Fruit fly (Drosophila melanogaster) whole organism, embryonic: ENCODE data around the gene CG33986.
A peak's percentile ranks its signal among the peaks of the same experiment; 100 is the strongest.

Experiments
- Adf1 ChIP-seq: fragments of 200-800 bp; sonication (Bioruptor generic); IDR thresholded peaks from 2 replicates; pipeline ENCODE4 v1.3.6; 2022; ENCODE audit warnings: missing biosample characterization, missing genetic modification characterization
- CG10321 ChIP-seq: fragments of 200-800 bp; sonication (Bioruptor generic); IDR thresholded peaks from 2 replicates; pipeline ENCODE4 v1.3.6; 2022; ENCODE audit warnings: missing biosample characterization, missing genetic modification characterization
- CG12155 ChIP-seq: fragments of 200-800 bp; sonication (Bioruptor generic); optimal IDR thresholded peaks from 3 replicates; lab custom pipeline; 2016; ENCODE audit warnings: missing biosample characterization, missing genetic modification characterization
- CG12299 ChIP-seq: fragments of 200-800 bp; sonication (Bioruptor generic); optimal IDR thresholded peaks from 2 replicates; lab custom pipeline; 2018; ENCODE audit warnings: missing biosample characterization, mild to moderate bottlenecking, missing genetic modification characterization
- CG12659 ChIP-seq: fragments of 200-800 bp; sonication (Bioruptor generic); optimal IDR thresholded peaks from 3 replicates; lab custom pipeline; 2017; ENCODE audit warnings: mild to moderate bottlenecking, missing biosample characterization, missing genetic modification reagents, missing genetic modification characterization
- CG12769 ChIP-seq: fragments of 200-800 bp; sonication (Bioruptor generic); optimal IDR thresholded peaks from 2 replicates; lab custom pipeline; 2019; ENCODE audit warnings: missing biosample characterization, mild to moderate bottlenecking, missing genetic modification characterization, moderate library complexity
- CG12942 ChIP-seq: fragments of 200-800 bp; sonication (Bioruptor generic); optimal IDR thresholded peaks from 3 replicates; lab custom pipeline; 2016; ENCODE audit warnings: missing biosample characterization, missing genetic modification characterization
- CG14710 ChIP-seq: fragments of 200-800 bp; sonication (Bioruptor generic); optimal IDR thresholded peaks from 3 replicates; lab custom pipeline; 2019; ENCODE audit warnings: missing biosample characterization, mild to moderate bottlenecking, missing genetic modification characterization, moderate library complexity
- CG17359 ChIP-seq: fragments of 200-800 bp; sonication (Bioruptor generic); optimal IDR thresholded peaks from 3 replicates; lab custom pipeline; 2018; ENCODE audit warnings: missing biosample characterization, mild to moderate bottlenecking, missing genetic modification characterization, moderate library complexity
- CG17361 ChIP-seq: fragments of 200-800 bp; sonication (Bioruptor generic); IDR thresholded peaks from 3 replicates; pipeline ENCODE4 v1.3.6; 2022; ENCODE audit warnings: missing biosample characterization, missing genetic modification characterization
- CG1792 ChIP-seq: fragments of 200-800 bp; sonication (Bioruptor generic); optimal IDR thresholded peaks from 2 replicates; lab custom pipeline; 2016; ENCODE audit warnings: missing biosample characterization, missing genetic modification characterization
- CG33213 ChIP-seq: fragments of 200-800 bp; sonication (Bioruptor generic); optimal IDR thresholded peaks from 3 replicates; lab custom pipeline; 2016; ENCODE audit warnings: missing biosample characterization, missing genetic modification characterization
- CG34224 ChIP-seq: fragments of 200-800 bp; sonication (Bioruptor generic); IDR thresholded peaks from 3 replicates; pipeline ENCODE4 v1.3.6; 2022; ENCODE audit warnings: missing biosample characterization, missing genetic modification characterization; ENCODE audit not compliant: partially characterized antibody
- CG4360 ChIP-seq: fragments of 200-800 bp; sonication (Bioruptor generic); IDR thresholded peaks from 2 replicates; pipeline ENCODE4 v1.3.6; 2022; ENCODE audit warnings: missing biosample characterization, missing genetic modification characterization
- CG4820 ChIP-seq: fragments of 200-800 bp; sonication (Bioruptor generic); optimal IDR thresholded peaks from 3 replicates; lab custom pipeline; 2016; ENCODE audit warnings: missing biosample characterization, missing genetic modification characterization
- CG5180 ChIP-seq: fragments of 200-800 bp; sonication (Bioruptor generic); optimal IDR thresholded peaks from 3 replicates; lab custom pipeline; 2017; ENCODE audit warnings: missing biosample characterization, missing genetic modification characterization, mild to moderate bottlenecking, moderate library complexity, missing genetic modification reagents
- CG8089 ChIP-seq: fragments of 200-800 bp; sonication (Bioruptor generic); optimal IDR thresholded peaks from 3 replicates; lab custom pipeline; 2016; ENCODE audit warnings: missing biosample characterization, missing genetic modification characterization
- CG8924 ChIP-seq: fragments of 200-800 bp; optimal IDR thresholded peaks from 3 replicates; lab custom pipeline; 2019; ENCODE audit warnings: missing biosample characterization, mild to moderate bottlenecking, missing genetic modification characterization, moderate library complexity
- Chrac-16 ChIP-seq: fragments of 200-800 bp; sonication (Bioruptor generic); optimal IDR thresholded peaks from 3 replicates; lab custom pipeline; 2016; ENCODE audit warnings: missing biosample characterization, missing genetic modification characterization
- D19B ChIP-seq: fragments of 200-800 bp; sonication (Bioruptor generic); optimal IDR thresholded peaks from 2 replicates; lab custom pipeline; 2017; ENCODE audit warnings: missing biosample characterization, mild to moderate bottlenecking, missing genetic modification characterization
- Fer2 ChIP-seq: fragments of 200-800 bp; sonication (Bioruptor generic); optimal IDR thresholded peaks from 2 replicates; lab custom pipeline; 2018; ENCODE audit warnings: missing biosample characterization, mild to moderate bottlenecking, missing genetic modification characterization, moderate library complexity
- HLH3B ChIP-seq: fragments of 200-800 bp; sonication (Bioruptor generic); IDR thresholded peaks from 2 replicates; pipeline ENCODE4 v1.3.6; 2022; ENCODE audit warnings: missing biosample characterization, missing genetic modification characterization
- Hr39 ChIP-seq: fragments of >200 bp; optimal IDR thresholded peaks from 2 replicates; lab custom pipeline; 2017
- MESR4 ChIP-seq: fragments of 200-800 bp; sonication (Bioruptor generic); optimal IDR thresholded peaks from 2 replicates; lab custom pipeline; 2018; ENCODE audit warnings: missing biosample characterization, mild to moderate bottlenecking, missing genetic modification characterization, moderate library complexity
- NC2β ChIP-seq: fragments of 200-800 bp; sonication (Bioruptor generic); optimal IDR thresholded peaks from 2 replicates; lab custom pipeline; 2016; ENCODE audit warnings: missing biosample characterization, missing genetic modification characterization
- Optix ChIP-seq: fragments of 200-800 bp; sonication (Bioruptor generic); IDR thresholded peaks from 3 replicates; pipeline ENCODE4 v1.3.6; 2022; ENCODE audit warnings: missing biosample characterization, missing genetic modification characterization
- Pdp1 ChIP-seq, 2 experiments: fragments of 200-800 bp; sonication (Bioruptor generic); optimal IDR thresholded peaks; 3 replicates each; lab custom pipeline; 2016; ENCODE audit warnings: missing biosample characterization in 2 of 2, missing genetic modification characterization in 2 of 2, mild to moderate bottlenecking in 1 of 2, moderate library complexity in 1 of 2
- Sox102F ChIP-seq: fragments of 200-800 bp; sonication (Bioruptor generic); optimal IDR thresholded peaks from 2 replicates; lab custom pipeline; 2018; ENCODE audit warnings: missing biosample characterization, mild to moderate bottlenecking, missing genetic modification characterization, moderate library complexity
- ash1 ChIP-seq: fragments of 200-800 bp; sonication (Bioruptor generic); optimal IDR thresholded peaks from 2 replicates; lab custom pipeline; 2018; ENCODE audit warnings: missing biosample characterization, mild to moderate bottlenecking, missing genetic modification characterization
- bsh ChIP-seq, 2 experiments: fragments of 200-800 bp; sonication (Bioruptor generic); optimal IDR thresholded peaks; 2 replicates each; lab custom pipeline; 2017 to 2018; ENCODE audit warnings: mild to moderate bottlenecking in 2 of 2, missing biosample characterization in 2 of 2, missing genetic modification characterization in 2 of 2, moderate library complexity in 1 of 2
- cg ChIP-seq: fragments of 200-800 bp; sonication (Bioruptor generic); optimal IDR thresholded peaks from 3 replicates; lab custom pipeline; 2019; ENCODE audit warnings: missing biosample characterization, mild to moderate bottlenecking, missing genetic modification characterization, moderate library complexity
- da ChIP-seq: fragments of 200-800 bp; sonication (Bioruptor generic); optimal IDR thresholded peaks from 2 replicates; lab custom pipeline; 2016; ENCODE audit warnings: missing biosample characterization, missing genetic modification characterization
- exex ChIP-seq: fragments of 200-800 bp; sonication (Bioruptor generic); optimal IDR thresholded peaks from 4 replicates; lab custom pipeline; 2018; ENCODE audit warnings: missing biosample characterization, mild to moderate bottlenecking, missing genetic modification characterization, moderate library complexity
- fd64A ChIP-seq: fragments of 200-800 bp; sonication (Bioruptor generic); optimal IDR thresholded peaks from 3 replicates; lab custom pipeline; 2018; ENCODE audit warnings: missing biosample characterization, mild to moderate bottlenecking, missing genetic modification characterization
- fu2 ChIP-seq: fragments of 200-800 bp; sonication (Bioruptor generic); optimal IDR thresholded peaks from 2 replicates; lab custom pipeline; 2016; ENCODE audit warnings: missing biosample characterization, missing genetic modification characterization
- grau ChIP-seq: fragments of 200-800 bp; optimal IDR thresholded peaks from 3 replicates; lab custom pipeline; 2019; ENCODE audit warnings: missing biosample characterization, mild to moderate bottlenecking, missing genetic modification characterization, moderate library complexity
- knrl ChIP-seq: fragments of 200-800 bp; sonication (Bioruptor generic); IDR thresholded peaks from 3 replicates; pipeline ENCODE4 v1.3.6; 2022; ENCODE audit warnings: missing biosample characterization, missing genetic modification characterization; ENCODE audit not compliant: partially characterized antibody
- lmd ChIP-seq: fragments of 200-800 bp; sonication (Bioruptor generic); IDR thresholded peaks from 2 replicates; pipeline ENCODE4 v1.3.6; 2022; ENCODE audit warnings: missing biosample characterization, missing genetic modification characterization
- otp ChIP-seq: fragments of 200-800 bp; sonication (Bioruptor generic); IDR thresholded peaks from 3 replicates; pipeline ENCODE4, ENCODE4 v1.3.6; 2022; ENCODE audit warnings: missing biosample characterization, missing genetic modification characterization
- pan ChIP-seq, 4 experiments: fragments of >200 bp in 3 of 4; fragments of 200-800 bp in 1 of 4; sonication (Bioruptor generic) in 1 of 4; optimal IDR thresholded peaks in 3 of 4; IDR thresholded peaks in 1 of 4; 2 replicates each; pipeline versions ENCODE4 v1.3.6 to Lab custom; 2017 to 2022; ENCODE audit warnings: missing biosample characterization in 2 of 4, missing genetic modification characterization in 2 of 4, mixed read lengths in 1 of 4
- peb ChIP-seq: fragments of 200-800 bp; sonication (Bioruptor generic); IDR thresholded peaks from 2 replicates; pipeline ENCODE4 v1.3.6; 2022; ENCODE audit warnings: missing biosample characterization, missing genetic modification characterization
- sens-2 ChIP-seq: fragments of 200-800 bp; sonication (Bioruptor generic); IDR thresholded peaks from 2 replicates; pipeline ENCODE4 v1.3.6; 2022; ENCODE audit warnings: missing biosample characterization, missing genetic modification characterization
- sima ChIP-seq: fragments of 200-800 bp; sonication (Bioruptor generic); optimal IDR thresholded peaks from 2 replicates; lab custom pipeline; 2016; ENCODE audit warnings: missing biosample characterization, missing genetic modification characterization
- tup ChIP-seq: fragments of 200-800 bp; sonication (Bioruptor generic); optimal IDR thresholded peaks from 2 replicates; lab custom pipeline; 2016; ENCODE audit warnings: missing biosample characterization, mild to moderate bottlenecking, missing genetic modification characterization, moderate library complexity
- wek ChIP-seq: fragments of 200-800 bp; sonication (Bioruptor generic); optimal IDR thresholded peaks from 3 replicates; lab custom pipeline; 2018; ENCODE audit warnings: missing biosample characterization, mild to moderate bottlenecking, missing genetic modification characterization, moderate library complexity
- yki ChIP-seq: fragments of >200 bp; optimal IDR thresholded peaks from 3 replicates; lab custom pipeline; 2018

Gene CG33986

DNA sequence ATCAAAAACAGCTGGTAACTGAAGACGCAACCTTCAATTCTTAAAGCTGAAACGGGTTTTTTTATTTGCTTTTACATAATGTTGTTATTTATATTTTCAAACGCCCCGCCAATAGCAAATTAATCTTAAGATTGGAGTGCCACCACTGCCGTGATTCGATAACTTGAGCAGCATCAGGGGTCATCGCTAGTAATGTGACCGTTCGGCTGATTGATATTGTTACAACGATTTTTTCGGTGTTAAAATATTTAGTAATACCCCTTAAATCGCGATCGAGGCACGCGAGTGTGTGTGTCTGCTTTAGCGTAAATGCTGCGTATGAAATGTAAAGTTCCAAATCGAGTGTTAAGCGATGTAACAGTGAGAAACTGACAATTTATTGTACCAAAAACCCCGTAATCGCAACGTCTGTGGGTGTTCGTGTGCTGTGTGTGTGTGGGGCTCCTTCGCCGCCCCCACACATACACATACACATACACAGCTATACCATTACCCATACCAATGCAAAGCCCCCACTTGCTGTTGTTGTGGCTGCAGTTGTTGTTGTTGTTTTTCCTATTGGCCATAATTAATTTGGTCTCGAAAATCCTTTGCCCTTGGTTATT, 40.9 kb upstream of the CG33986 start, which contains the start of gene dop (continued):
- TF ChIP-seq CG12659 (GFP tag; lab: Kevin White, UChicago) (peak; percentile 34), exex (no peak), CG4820 (GFP tag; lab: Kevin White, UChicago) (peak; percentile 20), Sox102F (GFP tag; lab: Kevin White, UChicago) (no peak), Adf1 (GFP tag; lab: Robert Waterston, UW) (no peak), ash1 (GFP tag; lab: Kevin White, UChicago) (no peak), D19B (GFP tag; lab: Kevin White, UChicago) (peak; percentile 78), knrl (GFP tag; lab: Robert Waterston, UW) (peak; percentile 73), peb (GFP tag; lab: Robert Waterston, UW) (no peak), CG4360 (GFP tag; lab: Robert Waterston, UW) (peak; percentile 94)

DNA sequence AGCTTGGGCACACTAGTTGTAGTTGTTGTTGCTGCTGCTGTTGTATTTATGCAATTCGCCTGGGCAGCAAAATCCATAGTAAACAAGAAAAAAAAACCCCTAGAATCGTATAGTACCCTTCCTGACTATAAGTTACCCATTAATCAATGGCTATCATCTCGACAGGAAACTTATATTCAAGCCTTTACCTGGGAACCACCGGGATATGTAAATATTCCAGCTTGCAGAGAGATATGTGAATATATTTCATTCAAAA, 38.7 kb upstream of the CG33986 start:
- TF ChIP-seq Pdp1 (GFP tag; optimal IDR thresholded peaks at IDR 0.05; lab: Kevin White, UChicago) (peak in 1 of 2 experiments; percentile 95), Fer2 (tag; lab: Kevin White, UChicago) (no peak), otp (GFP tag; lab: Robert Waterston, UW) (no peak), CG14710 (no peak), CG1792 (GFP tag; lab: Kevin White, UChicago) (no peak), MESR4 (GFP tag; lab: Kevin White, UChicago) (peak; percentile 6), CG34224 (GFP tag; lab: Robert Waterston, UW) (0 out of 3 replicates have a peak, but pooled peaks have one; percentile 4)

- TF ChIP-seq CG8924 (tag; lab: Kevin White, UChicago) = peak; percentile 70
- TF ChIP-seq CG12769 (tag; lab: Kevin White, UChicago) = no peak
- TF ChIP-seq CG8089 = no peak
- peak; percentile 22 for TF ChIP-seq CG12299 (tag; lab: Kevin White, UChicago)
- TF ChIP-seq CG17359 = peak; percentile 54
- peak; percentile 69 for TF ChIP-seq grau (tag; lab: Kevin White, UChicago)
- TF ChIP-seq CG17361 (GFP tag; lab: Robert Waterston, UW) = peak; percentile 85
- no peak for TF ChIP-seq da (GFP tag; lab: Kevin White, UChicago)
- peak; percentile 67; the same call in 2 of the 3 replicates for TF ChIP-seq Optix
- peak; percentile 61; the same call in 1 of the 2 replicates for TF ChIP-seq lmd (GFP tag; lab: Robert Waterston, UW)
- peak in 1 of 2 experiments; percentile 67 for TF ChIP-seq bsh (GFP tag; optimal IDR thresholded peaks at IDR 0.05; lab: Kevin White, UChicago)
- TF ChIP-seq HLH3B (GFP tag; lab: Robert Waterston, UW) = peak; percentile 77
- TF ChIP-seq CG5180 (GFP tag; lab: Kevin White, UChicago) = no peak
- peak; percentile 32 for TF ChIP-seq NC2β (GFP tag; lab: Kevin White, UChicago)
- TF ChIP-seq CG33213 (GFP tag; lab: Kevin White, UChicago) = no peak
- TF ChIP-seq fu2 (GFP tag; lab: Kevin White, UChicago) = peak; percentile 14
- no peak for TF ChIP-seq sima (GFP tag; lab: Kevin White, UChicago)
- peak; percentile 24 for TF ChIP-seq tup (GFP tag; lab: Kevin White, UChicago)
- TF ChIP-seq CG10321 (GFP tag; lab: Robert Waterston, UW) = no peak
- TF ChIP-seq CG12942 = peak; percentile 63
- TF ChIP-seq Hr39 (lab: Kevin White, UChicago) = no peak
- TF ChIP-seq sens-2 (GFP tag; lab: Robert Waterston, UW) = no peak
- no peak for TF ChIP-seq fd64A
- no peak for TF ChIP-seq wek (GFP tag; lab: Kevin White, UChicago)
- no peak for TF ChIP-seq pan (optimal IDR thresholded peaks at IDR 0.05; lab: Kevin White, UChicago)
- TF ChIP-seq pan (GFP tag; optimal IDR thresholded peaks at IDR 0.05 in 1 of 2, IDR thresholded peaks at IDR 0.05 in 1 of 2) = peak in 1 of 2 experiments; percentile 85
- no peak for TF ChIP-seq yki (lab: Kevin White, UChicago)
- TF ChIP-seq cg (GFP tag; lab: Kevin White, UChicago) = no peak
- TF ChIP-seq CG12155 (GFP tag; lab: Kevin White, UChicago) = peak; percentile 46
- TF ChIP-seq Chrac-16 = peak; percentile 53
Observed at dm6 chr3L:15563058-15563850, 38.2 kb upstream of the CG33986 start, which contains the start of the genes CG7739 and SCCRO. CG7739 (minus strand) TSS chr3L:15563065. SCCRO (plus strand) TSS chr3L:15563427.
